Fruit fly (Drosophila melanogaster) whole organism, embryonic: ENCODE measurements around the gene CG31139.
A peak's percentile ranks its signal among the peaks of the same experiment; 100 is the strongest.

Source experiments
- BEAF-32 ChIP-seq: fragments of 200-800 bp; sonication (Bioruptor generic); optimal IDR thresholded peaks from 3 replicates; lab custom pipeline; 2017; ENCODE audit warnings: missing biosample characterization, missing genetic modification characterization, mild to moderate bottlenecking, moderate library complexity, missing genetic modification reagents
- C15 ChIP-seq: fragments of 200-800 bp; sonication (Bioruptor generic); IDR thresholded peaks from 3 replicates; pipeline ENCODE4 v1.3.6; 2022; ENCODE audit warnings: missing biosample characterization, missing genetic modification characterization
- CG10654 ChIP-seq: fragments of 200-800 bp; sonication (Bioruptor generic); optimal IDR thresholded peaks from 2 replicates; lab custom pipeline; 2016; ENCODE audit warnings: missing biosample characterization, missing genetic modification characterization
- CG11247 ChIP-seq: fragments of 200-800 bp; sonication (Bioruptor generic); IDR thresholded peaks from 2 replicates; pipeline ENCODE4 v1.3.6; 2022; ENCODE audit warnings: missing biosample characterization, missing genetic modification characterization
- CG11723 ChIP-seq: fragments of 200-800 bp; sonication (Bioruptor generic); optimal IDR thresholded peaks from 2 replicates; lab custom pipeline; 2017; ENCODE audit warnings: missing biosample characterization, mild to moderate bottlenecking, missing genetic modification characterization
- CG12942 ChIP-seq: fragments of 200-800 bp; sonication (Bioruptor generic); optimal IDR thresholded peaks from 3 replicates; lab custom pipeline; 2016; ENCODE audit warnings: missing biosample characterization, missing genetic modification characterization
- CG13424 ChIP-seq: fragments of 200-800 bp; sonication (Bioruptor generic); optimal IDR thresholded peaks from 2 replicates; lab custom pipeline; 2019; ENCODE audit warnings: missing biosample characterization, mild to moderate bottlenecking, missing genetic modification characterization, moderate library complexity
- CG13894 ChIP-seq: fragments of 200-800 bp; sonication (Bioruptor generic); optimal IDR thresholded peaks from 3 replicates; lab custom pipeline; 2018; ENCODE audit warnings: missing biosample characterization, mild to moderate bottlenecking, missing genetic modification characterization, moderate library complexity
- CG14050 ChIP-seq: fragments of 200-800 bp; sonication (Bioruptor generic); IDR thresholded peaks from 3 replicates; pipeline ENCODE4 v1.3.6; 2022; ENCODE audit warnings: missing biosample characterization, missing genetic modification characterization
- CG14965 ChIP-seq: fragments of 200-800 bp; sonication (Bioruptor generic); optimal IDR thresholded peaks from 2 replicates; lab custom pipeline; 2016; ENCODE audit warnings: missing biosample characterization, missing genetic modification characterization, borderline replicate concordance
- CG15479 ChIP-seq: fragments of 200-800 bp; sonication (Bioruptor generic); optimal IDR thresholded peaks from 3 replicates; lab custom pipeline; 2019; ENCODE audit warnings: missing biosample characterization, mild to moderate bottlenecking, missing genetic modification characterization, moderate library complexity
- CG1647 ChIP-seq: fragments of 200-800 bp; sonication (Bioruptor generic); optimal IDR thresholded peaks from 3 replicates; lab custom pipeline; 2016; ENCODE audit warnings: missing biosample characterization, missing genetic modification characterization
- CG17612 ChIP-seq: fragments of 200-800 bp; sonication (Bioruptor generic); IDR thresholded peaks from 2 replicates; pipeline ENCODE4 v1.3.6; 2022; ENCODE audit warnings: missing biosample characterization, missing genetic modification characterization
- CG18476 ChIP-seq: fragments of 200-800 bp; sonication (Bioruptor generic); optimal IDR thresholded peaks from 2 replicates; lab custom pipeline; 2016; ENCODE audit warnings: missing biosample characterization, mild to moderate bottlenecking, missing genetic modification characterization
- CG2199 ChIP-seq: fragments of 200-800 bp; sonication (Bioruptor generic); IDR thresholded peaks from 3 replicates; pipeline ENCODE4 v1.3.6; 2022; ENCODE audit warnings: missing biosample characterization, missing genetic modification characterization
- CG3065 ChIP-seq: fragments of 200-800 bp; sonication (Bioruptor generic); optimal IDR thresholded peaks from 2 replicates; lab custom pipeline; 2016; ENCODE audit warnings: missing biosample characterization, missing genetic modification characterization
- CG4424 ChIP-seq: fragments of 200-800 bp; sonication (Bioruptor generic); optimal IDR thresholded peaks from 3 replicates; lab custom pipeline; 2016; ENCODE audit warnings: missing biosample characterization, missing genetic modification characterization
- CG4820 ChIP-seq: fragments of 200-800 bp; sonication (Bioruptor generic); optimal IDR thresholded peaks from 3 replicates; lab custom pipeline; 2016; ENCODE audit warnings: missing biosample characterization, missing genetic modification characterization
- CG6683 ChIP-seq: fragments of 200-800 bp; sonication (Bioruptor generic); optimal IDR thresholded peaks from 2 replicates; lab custom pipeline; 2017; ENCODE audit warnings: missing biosample characterization, mild to moderate bottlenecking, missing genetic modification characterization, missing genetic modification reagents
- CG6854 ChIP-seq: fragments of 200-800 bp; sonication (Bioruptor generic); optimal IDR thresholded peaks from 3 replicates; lab custom pipeline; 2017; ENCODE audit warnings: missing biosample characterization, mild to moderate bottlenecking, missing genetic modification characterization
- CG7786 ChIP-seq: fragments of 200-800 bp; sonication (Bioruptor generic); optimal IDR thresholded peaks from 2 replicates; lab custom pipeline; 2016; ENCODE audit warnings: missing biosample characterization, missing genetic modification characterization
- CG7963 ChIP-seq: fragments of 200-800 bp; sonication (Bioruptor generic); IDR thresholded peaks from 3 replicates; pipeline ENCODE4 v1.3.6; 2022; ENCODE audit warnings: missing biosample characterization, missing genetic modification characterization; ENCODE audit not compliant: partially characterized antibody
- CG9876 ChIP-seq: fragments of 200-800 bp; sonication (Bioruptor generic); optimal IDR thresholded peaks from 2 replicates; lab custom pipeline; 2016; ENCODE audit warnings: missing biosample characterization, missing genetic modification characterization
- Dbx ChIP-seq: fragments of 200-800 bp; sonication (Bioruptor generic); IDR thresholded peaks from 3 replicates; pipeline ENCODE4 v1.3.6; 2022; ENCODE audit warnings: missing biosample characterization, missing genetic modification characterization
- Deaf1 ChIP-seq: fragments of 200-800 bp; optimal IDR thresholded peaks from 3 replicates; lab custom pipeline; 2019; ENCODE audit warnings: missing biosample characterization, mild to moderate bottlenecking, missing genetic modification characterization, moderate library complexity
- E2f1 ChIP-seq: fragments of 200-800 bp; sonication (Bioruptor generic); IDR thresholded peaks from 2 replicates; pipeline ENCODE4 v1.3.6; 2022; ENCODE audit warnings: missing biosample characterization, missing genetic modification characterization
- Ets65A ChIP-seq: fragments of 200-800 bp; sonication (Bioruptor generic); peaks from one replicate; lab custom pipeline; 2016; ENCODE audit warnings: missing biosample characterization, missing genetic modification characterization
- Hr51 ChIP-seq, 2 experiments: fragments of 200-800 bp; sonication (Bioruptor generic); optimal IDR thresholded peaks; 2 replicates in 1 of 2; 3 replicates in 1 of 2; lab custom pipeline; 2016 to 2018; ENCODE audit warnings: missing biosample characterization in 2 of 2, missing genetic modification characterization in 2 of 2, mild to moderate bottlenecking in 1 of 2, moderate library complexity in 1 of 2
- Hr78 ChIP-seq, 2 experiments: fragments of 200-800 bp in 1 of 2; fragments of >200 bp in 1 of 2; sonication (Bioruptor generic) in 1 of 2; optimal IDR thresholded peaks; 2 replicates each; lab custom pipeline; 2017 to 2019; ENCODE audit warnings: missing biosample characterization in 2 of 2, missing genetic modification characterization in 2 of 2, mild to moderate bottlenecking in 1 of 2, moderate library complexity in 1 of 2
- Hsf ChIP-seq: fragments of 200-800 bp; sonication (Bioruptor generic); optimal IDR thresholded peaks from 3 replicates; lab custom pipeline; 2016; ENCODE audit warnings: missing biosample characterization, missing genetic modification characterization
- Lhr ChIP-seq: fragments of 200-800 bp; sonication (Bioruptor generic); optimal IDR thresholded peaks from 3 replicates; lab custom pipeline; 2017; ENCODE audit warnings: mild to moderate bottlenecking, missing biosample characterization, missing genetic modification reagents, missing genetic modification characterization
- MESR4 ChIP-seq: fragments of 200-800 bp; sonication (Bioruptor generic); optimal IDR thresholded peaks from 2 replicates; lab custom pipeline; 2018; ENCODE audit warnings: missing biosample characterization, mild to moderate bottlenecking, missing genetic modification characterization, moderate library complexity
- Myb ChIP-seq: fragments of 200-800 bp; sonication (Bioruptor generic); optimal IDR thresholded peaks from 2 replicates; lab custom pipeline; 2016; ENCODE audit warnings: missing biosample characterization, missing genetic modification characterization
- al ChIP-seq: fragments of 200-800 bp; sonication (Bioruptor generic); IDR thresholded peaks from 2 replicates; pipeline ENCODE4 v1.3.6; 2022; ENCODE audit warnings: missing biosample characterization, missing genetic modification characterization
- amos ChIP-seq: fragments of 200-800 bp; sonication (Bioruptor generic); IDR thresholded peaks from 2 replicates; pipeline ENCODE4 v1.3.6; 2022; ENCODE audit warnings: missing biosample characterization, missing genetic modification characterization; ENCODE audit not compliant: partially characterized antibody
- caup ChIP-seq: fragments of 200-800 bp; sonication (Bioruptor generic); optimal IDR thresholded peaks from 3 replicates; lab custom pipeline; 2017; ENCODE audit warnings: missing biosample characterization, mild to moderate bottlenecking, missing genetic modification characterization, moderate library complexity; ENCODE audit not compliant: severe bottlenecking
- chif ChIP-seq, 2 experiments: fragments of 200-800 bp; sonication (Bioruptor generic); optimal IDR thresholded peaks; 3 replicates each; lab custom pipeline; 2016; ENCODE audit warnings: missing biosample characterization in 2 of 2, missing genetic modification characterization in 2 of 2
- crp ChIP-seq, 2 experiments: fragments of 200-800 bp; sonication (Bioruptor generic); optimal IDR thresholded peaks; 2 replicates in 1 of 2; 3 replicates in 1 of 2; lab custom pipeline; 2017; ENCODE audit warnings: missing biosample characterization in 2 of 2, missing genetic modification characterization in 2 of 2, mild to moderate bottlenecking in 1 of 2, moderate library complexity in 1 of 2
- dmrt11E ChIP-seq: fragments of 200-800 bp; sonication (Bioruptor generic); optimal IDR thresholded peaks from 3 replicates; lab custom pipeline; 2018; ENCODE audit warnings: missing biosample characterization, mild to moderate bottlenecking, missing genetic modification characterization, moderate library complexity
- dpn ChIP-seq, 2 experiments: fragments of 200-800 bp; sonication (Bioruptor generic); optimal IDR thresholded peaks; 3 replicates each; lab custom pipeline; 2016; ENCODE audit warnings: missing biosample characterization in 2 of 2, missing genetic modification characterization in 2 of 2
- ems ChIP-seq: fragments of 200-800 bp; sonication (Bioruptor generic); optimal IDR thresholded peaks from 3 replicates; lab custom pipeline; 2016; ENCODE audit warnings: missing biosample characterization, missing genetic modification characterization
- fru ChIP-seq: fragments of >200 bp; optimal IDR thresholded peaks from 2 replicates; lab custom pipeline; 2017
- inv ChIP-seq: fragments of 200-800 bp; sonication (Bioruptor generic); IDR thresholded peaks from 2 replicates; pipeline ENCODE4 v1.3.6; 2022; ENCODE audit warnings: missing biosample characterization, missing genetic modification characterization; ENCODE audit not compliant: partially characterized antibody
- nmo ChIP-seq: fragments of 200-800 bp; sonication (Bioruptor generic); optimal IDR thresholded peaks from 2 replicates; lab custom pipeline; 2018; ENCODE audit warnings: missing biosample characterization, mild to moderate bottlenecking, missing genetic modification characterization, moderate library complexity
- pita ChIP-seq: fragments of 200-800 bp; sonication (Bioruptor generic); optimal IDR thresholded peaks from 2 replicates; lab custom pipeline; 2017; ENCODE audit warnings: missing biosample characterization, mild to moderate bottlenecking, missing genetic modification characterization
- pnt ChIP-seq: fragments of 200-800 bp; sonication (Bioruptor generic); optimal IDR thresholded peaks from 3 replicates; lab custom pipeline; 2016; ENCODE audit warnings: missing biosample characterization, missing genetic modification characterization
- scrt ChIP-seq: fragments of 200-800 bp; sonication (Bioruptor generic); optimal IDR thresholded peaks from 2 replicates; lab custom pipeline; 2018; ENCODE audit warnings: missing biosample characterization, mild to moderate bottlenecking, missing genetic modification characterization, moderate library complexity
- sna ChIP-seq: fragments of 200-800 bp; sonication (Bioruptor generic); IDR thresholded peaks from 2 replicates; pipeline ENCODE4 v1.3.6; 2022; ENCODE audit warnings: missing biosample characterization, missing genetic modification characterization; ENCODE audit not compliant: partially characterized antibody
- toy ChIP-seq: fragments of 200-800 bp; sonication (Bioruptor generic); IDR thresholded peaks from 2 replicates; pipeline ENCODE4 v1.3.6; 2022; ENCODE audit warnings: missing biosample characterization, missing genetic modification characterization
- tx ChIP-seq: fragments of 200-800 bp; sonication (Bioruptor generic); optimal IDR thresholded peaks from 2 replicates; lab custom pipeline; 2016; ENCODE audit warnings: missing biosample characterization, missing genetic modification characterization
- z ChIP-seq: fragments of 200-800 bp; sonication (Bioruptor generic); IDR thresholded peaks from 3 replicates; pipeline ENCODE4 v1.3.6; 2022; ENCODE audit warnings: missing biosample characterization, missing genetic modification characterization

The CG31139 gene

DNA sequence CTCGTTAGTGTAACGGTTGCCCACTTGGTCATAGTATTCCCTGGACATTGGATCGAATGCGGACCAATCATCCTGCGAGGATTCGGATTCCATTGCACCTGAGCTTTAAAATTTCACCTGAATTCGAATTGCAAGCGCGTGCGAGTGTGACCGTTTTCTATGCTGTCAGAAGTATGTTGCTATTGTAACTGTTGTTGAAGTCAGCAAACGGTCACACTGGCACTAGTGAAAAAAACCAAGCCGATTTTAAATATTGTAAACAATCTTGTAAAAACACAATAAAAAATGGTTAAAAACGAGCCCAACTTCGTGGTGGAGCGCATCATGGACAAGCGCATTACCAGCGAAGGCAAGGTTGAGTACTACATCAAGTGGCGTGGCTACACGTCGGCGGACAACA lies 3.4 kb downstream of the CG31139 start, which contains the start of the genes vret and HP1c (continued):
- TF ChIP-seq scrt (GFP tag; lab: Kevin White, UChicago) (no peak), Ets65A (peak; percentile 84), CG6854 (GFP tag; lab: Kevin White, UChicago) (no peak), BEAF-32 (peak; percentile 46), CG3065 (GFP tag; lab: Kevin White, UChicago) (no peak), dmrt11E (tag; lab: Kevin White, UChicago) (no peak), CG2199 (GFP tag; lab: Robert Waterston, UW) (peak; percentile 48; the same call in 1 of the 3 replicates), inv (GFP tag; lab: Robert Waterston, UW) (no peak), toy (no peak), Myb (peak; percentile 74), CG11723 (GFP tag; lab: Kevin White, UChicago) (no peak), pnt (GFP tag; lab: Kevin White, UChicago) (no peak), Hr78 (GFP tag; optimal IDR thresholded peaks at IDR 0.05; lab: Kevin White, UChicago) (no peak), CG14965 (GFP tag; lab: Kevin White, UChicago) (no peak), pita (GFP tag; lab: Kevin White, UChicago) (no peak), Deaf1 (tag; lab: Kevin White, UChicago) (no peak), CG6683 (GFP tag; lab: Kevin White, UChicago) (no peak), tx (GFP tag; lab: Kevin White, UChicago) (no peak), fru (lab: Kevin White, UChicago) (no peak), dpn (GFP tag; optimal IDR thresholded peaks at IDR 0.05; lab: Kevin White, UChicago) (no peak), CG13424 (tag; lab: Kevin White, UChicago) (no peak), CG7963 (0 out of 3 replicates have a peak, but pooled peaks have one; percentile 13), CG12942 (GFP tag; lab: Kevin White, UChicago) (no peak), Hsf (GFP tag; lab: Kevin White, UChicago) (no peak), Dbx (GFP tag; lab: Robert Waterston, UW) (no peak), CG13894 (tag; lab: Kevin White, UChicago) (no peak), CG10654 (GFP tag; lab: Kevin White, UChicago) (no peak), CG15479 (GFP tag; lab: Kevin White, UChicago) (no peak), nmo (GFP tag; lab: Kevin White, UChicago) (peak; percentile 7), amos (GFP tag; lab: Robert Waterston, UW) (peak; percentile 33; the same call in 1 of the 2 replicates), sna (GFP tag; lab: Robert Waterston, UW) (0 out of 2 replicates have a peak, but pooled peaks have one; percentile 30), CG17612 (GFP tag; lab: Robert Waterston, UW) (no peak), CG1647 (GFP tag; lab: Kevin White, UChicago) (no peak), Hr51 (GFP tag; optimal IDR thresholded peaks at IDR 0.05; lab: Kevin White, UChicago) (no peak), C15 (GFP tag; lab: Robert Waterston, UW) (no peak), E2f1 (no peak), ems (no peak), CG14050 (GFP tag; lab: Robert Waterston, UW) (no peak), Lhr (no peak), CG4820 (no peak), z (no peak), chif (GFP tag; optimal IDR thresholded peaks at IDR 0.05; lab: Kevin White, UChicago) (no peak), CG4424 (no peak), caup (no peak), MESR4 (GFP tag; lab: Kevin White, UChicago) (peak; percentile 84), crp (GFP tag; optimal IDR thresholded peaks at IDR 0.05; lab: Kevin White, UChicago) (peak in 1 of 2 experiments; percentile 52), CG11247 (no peak), al (GFP tag; lab: Robert Waterston, UW) (no peak), CG7786 (GFP tag; lab: Kevin White, UChicago) (no peak), CG9876 (no peak), CG18476 (GFP tag; lab: Kevin White, UChicago) (no peak)
